Worm (Caenorhabditis elegans): ENCODE data around the gene duo-1.

DNA sequence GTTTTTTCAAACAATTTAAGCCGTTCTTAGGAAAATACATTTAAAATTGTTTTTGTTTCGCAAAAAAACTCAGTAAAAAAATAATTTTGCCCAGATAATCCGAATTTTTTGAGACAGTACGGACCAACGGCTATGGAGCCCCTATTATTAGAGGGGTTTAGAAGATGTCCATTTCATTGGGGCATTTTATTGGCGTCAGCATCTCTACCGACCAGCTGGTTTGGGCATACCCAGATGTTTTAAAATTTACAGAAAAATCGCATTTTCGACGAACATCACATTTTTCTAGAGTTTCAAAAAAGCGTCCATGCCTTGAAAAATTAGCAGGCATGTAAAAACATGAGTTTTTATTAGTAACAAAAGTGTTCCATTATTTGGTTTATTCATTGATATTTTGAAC, 13.1 kb upstream of the duo-1 start:
- TF ChIP-seq nhr-76 (tag; optimal IDR thresholded peaks at IDR 0.05) (no peak), ces-1 (GFP tag; optimal IDR thresholded peaks at IDR 0.05) (no peak), snpc-4 (tag; optimal IDR thresholded peaks at IDR 0.05) (no peak), lin-32 (GFP tag; optimal IDR thresholded peaks at IDR 0.05) (no peak), nhr-28 (tag; optimal IDR thresholded peaks at IDR 0.05) (no peak), elt-3 (tag; optimal IDR thresholded peaks at IDR 0.05) (no peak), pha-4 (tag; optimal IDR thresholded peaks at IDR 0.05) (no peak), ztf-11 (tag; optimal IDR thresholded peaks at IDR 0.05) (no peak), unc-62 (GFP tag; optimal IDR thresholded peaks at IDR 0.05) (no peak), sptf-1 (tag; optimal IDR thresholded peaks at IDR 0.05) (no peak), lin-13 (tag; optimal IDR thresholded peaks at IDR 0.05) (no peak)
